Worm (Caenorhabditis elegans): Measurements from ENCODE around the gene clec-210.

ce11 chrV:3086260-3086659, 31.9 kb upstream of the clec-210 start, which contains the start of gene srt-8:
- TF ChIP-seq C17E4.6 (GFP tag; IDR thresholded peaks at IDR 0.05) = no peak
- no peak for TF ChIP-seq dpl-1 (GFP tag; optimal IDR thresholded peaks at IDR 0.05)

Data from whole organism, young adult.